Worm (Caenorhabditis elegans) whole organism, mixed stage, embryonic: ENCODE results near the gene sri-37.
"Not testable (repeated sequence)": the region's sequence is repeated elsewhere in the genome, so short reads cannot be mapped to it uniquely, and the experiment has no call there.

ENCODE experiments used
- M03D4.4 ChIP-seq: sonication (generic microtip); optimal IDR thresholded peaks from 2 replicates; lab custom pipeline; 2017; ENCODE audit warnings: mild to moderate bottlenecking, missing genetic modification characterization, missing compliant biosample characterization
- ceh-43 ChIP-seq: fragments of 200-800 bp; sonication (Bioruptor generic); optimal IDR thresholded peaks from 2 replicates; lab custom pipeline; 2018; ENCODE audit warnings: mild to moderate bottlenecking, missing genetic modification characterization, moderate library complexity, missing compliant biosample characterization
- ceh-83 ChIP-seq: fragments of 200-800 bp; sonication (Bioruptor generic); optimal IDR thresholded peaks from 2 replicates; lab custom pipeline; 2018; ENCODE audit warnings: mild to moderate bottlenecking, missing genetic modification characterization, missing compliant biosample characterization
- ces-1 ChIP-seq: fragments of 150-350 bp; optimal IDR thresholded peaks from 2 replicates; lab custom pipeline; 2014; ENCODE audit warnings: missing biosample characterization, missing genetic modification reagents, missing genetic modification characterization
- cnd-1 ChIP-seq: fragments of 200-800 bp; sonication (Bioruptor generic); optimal IDR thresholded peaks from 2 replicates; lab custom pipeline; 2018; ENCODE audit warnings: mild to moderate bottlenecking, missing genetic modification characterization, missing compliant biosample characterization
- drap-1 ChIP-seq: fragments of 200-800 bp; sonication (Bioruptor generic); optimal IDR thresholded peaks from 3 replicates; lab custom pipeline; 2018; ENCODE audit warnings: mild to moderate bottlenecking, missing genetic modification characterization, missing compliant biosample characterization
- elt-1 ChIP-seq: sonication (generic microtip); optimal IDR thresholded peaks from 2 replicates; lab custom pipeline; 2017; ENCODE audit warnings: missing genetic modification characterization, mild to moderate bottlenecking, missing compliant biosample characterization, antibody characterized with exemption, moderate library complexity, borderline replicate concordance; ENCODE audit not compliant: insufficient read depth
- elt-3 ChIP-seq: fragments of 150-350 bp; optimal IDR thresholded peaks from 2 replicates; lab custom pipeline; 2014; ENCODE audit warnings: missing biosample characterization, missing genetic modification characterization
- flh-1 ChIP-seq: fragments of 200-800 bp; sonication (Bioruptor generic); optimal IDR thresholded peaks from 2 replicates; lab custom pipeline; 2018; ENCODE audit warnings: mild to moderate bottlenecking, missing genetic modification characterization, moderate library complexity, missing compliant biosample characterization
- lin-13 ChIP-seq: fragments of 150-350 bp; optimal IDR thresholded peaks from 2 replicates; lab custom pipeline; 2014; ENCODE audit warnings: missing biosample characterization, missing genetic modification characterization
- lin-32 ChIP-seq: fragments of 200-800 bp; sonication (Bioruptor generic); optimal IDR thresholded peaks from 2 replicates; lab custom pipeline; 2018; ENCODE audit warnings: mild to moderate bottlenecking, missing genetic modification characterization, missing compliant biosample characterization
- lsy-2 ChIP-seq: fragments of 150-350 bp; optimal IDR thresholded peaks from 2 replicates; lab custom pipeline; 2014; ENCODE audit warnings: missing biosample characterization, missing genetic modification characterization
- mab-5 ChIP-seq: fragments of 150-350 bp; optimal IDR thresholded peaks from 2 replicates; lab custom pipeline; 2014; ENCODE audit warnings: missing biosample characterization, missing genetic modification characterization
- mep-1 ChIP-seq: fragments of 150-350 bp; optimal IDR thresholded peaks from 2 replicates; lab custom pipeline; 2017; ENCODE audit warnings: missing biosample characterization, missing genetic modification reagents, missing genetic modification characterization, inconsistent platforms
- mls-2 ChIP-seq: sonication (generic microtip); optimal IDR thresholded peaks from 2 replicates; lab custom pipeline; 2016; ENCODE audit warnings: mild to moderate bottlenecking, missing genetic modification characterization, moderate library complexity, missing compliant biosample characterization
- nhr-12 ChIP-seq: fragments of 150-350 bp; optimal IDR thresholded peaks from 2 replicates; lab custom pipeline; 2014; ENCODE audit warnings: missing biosample characterization, missing genetic modification characterization
- nhr-2 ChIP-seq: fragments of 150-350 bp; optimal IDR thresholded peaks from 2 replicates; lab custom pipeline; 2014; ENCODE audit warnings: missing biosample characterization, missing genetic modification characterization
- nhr-237 ChIP-seq: fragments of 150-350 bp; optimal IDR thresholded peaks from 2 replicates; lab custom pipeline; 2014; ENCODE audit warnings: missing biosample characterization, missing genetic modification characterization
- nhr-28 ChIP-seq: fragments of 150-350 bp; optimal IDR thresholded peaks from 2 replicates; lab custom pipeline; 2014; ENCODE audit warnings: missing biosample characterization, missing genetic modification characterization
- nhr-76 ChIP-seq: sonication (generic microtip); optimal IDR thresholded peaks from 2 replicates; lab custom pipeline; 2017; ENCODE audit warnings: missing biosample characterization, missing genetic modification characterization
- pha-4 ChIP-seq: fragments of 150-350 bp; optimal IDR thresholded peaks from 2 replicates; lab custom pipeline; 2018; ENCODE audit warnings: missing biosample characterization, missing genetic modification reagents, missing genetic modification characterization
- sem-2 ChIP-seq: fragments of 200-800 bp; sonication (Bioruptor generic); optimal IDR thresholded peaks from 2 replicates; lab custom pipeline; 2018; ENCODE audit warnings: mild to moderate bottlenecking, missing genetic modification characterization, missing compliant biosample characterization
- sptf-1 ChIP-seq: sonication (generic microtip); optimal IDR thresholded peaks from 2 replicates; lab custom pipeline; 2017; ENCODE audit warnings: mild to moderate bottlenecking, missing genetic modification characterization, moderate library complexity, missing compliant biosample characterization
- tbx-8 ChIP-seq: fragments of 200-800 bp; sonication (Bioruptor generic); optimal IDR thresholded peaks from 2 replicates; lab custom pipeline; 2018; ENCODE audit warnings: mild to moderate bottlenecking, missing genetic modification characterization, moderate library complexity, missing compliant biosample characterization
- unc-120 ChIP-seq: sonication (generic microtip); optimal IDR thresholded peaks from 2 replicates; lab custom pipeline; 2017; ENCODE audit warnings: missing genetic modification characterization, missing compliant biosample characterization; ENCODE audit not compliant: poor library complexity, severe bottlenecking
- unc-39 ChIP-seq: fragments of 150-350 bp; optimal IDR thresholded peaks from 2 replicates; lab custom pipeline; 2014; ENCODE audit warnings: missing biosample characterization, missing genetic modification characterization
- unc-62 ChIP-seq: fragments of 150-350 bp; optimal IDR thresholded peaks from 2 replicates; lab custom pipeline; 2014; ENCODE audit warnings: missing biosample characterization, missing genetic modification reagents, missing genetic modification characterization
- ztf-11 ChIP-seq: fragments of 150-350 bp; optimal IDR thresholded peaks from 2 replicates; lab custom pipeline; 2014; ENCODE audit warnings: missing biosample characterization, missing genetic modification characterization

Gene sri-37

ce11 chrII:2628401-2628800, 969 bp upstream of the sri-37 start:
- TF ChIP-seq nhr-76 (tag; lab: Kevin White, UChicago) = no peak
- TF ChIP-seq sem-2 (GFP tag; lab: Kevin White, UChicago) = no peak
- no peak for TF ChIP-seq drap-1 (GFP tag; lab: Kevin White, UChicago)
- no peak for TF ChIP-seq nhr-237 (tag; lab: Kevin White, UChicago)
- TF ChIP-seq elt-1 (tag; lab: Kevin White, UChicago) = no peak
- no peak for TF ChIP-seq cnd-1 (tag; lab: Kevin White, UChicago)
- TF ChIP-seq nhr-28 (tag; lab: Kevin White, UChicago) = no peak
- no peak for TF ChIP-seq lin-32
- TF ChIP-seq mls-2 (tag; lab: Kevin White, UChicago) = no peak
- TF ChIP-seq nhr-12 (tag; lab: Kevin White, UChicago) = no peak
- TF ChIP-seq mep-1 (tag; lab: Kevin White, UChicago) = no peak
- no peak for TF ChIP-seq tbx-8
- TF ChIP-seq elt-3 = no peak
- no peak for TF ChIP-seq ces-1 (GFP tag; lab: Kevin White, UChicago)
- TF ChIP-seq ceh-43 (GFP tag; lab: Kevin White, UChicago) = no peak

ce11 chrII:2631169-2631568, 1.8 kb downstream of the sri-37 start, which contains the start of gene D2062.1:
Gene D2062.1 (plus strand): TSS chrII:2631469.
- TF ChIP-seq nhr-2 (tag; lab: Kevin White, UChicago) = no peak
- no peak for TF ChIP-seq flh-1
- no peak for TF ChIP-seq pha-4
- no peak for TF ChIP-seq lin-13 (tag; lab: Kevin White, UChicago)
- TF ChIP-seq nhr-12 (tag; lab: Kevin White, UChicago) = no peak
- no peak for TF ChIP-seq ztf-11 (tag; lab: Kevin White, UChicago)

- TF ChIP-seq mab-5 (tag; lab: Kevin White, UChicago) (no peak), elt-3 (no peak), unc-39 (tag; lab: Kevin White, UChicago) (no peak), unc-62 (GFP tag; lab: Kevin White, UChicago) (no peak), drap-1 (GFP tag; lab: Kevin White, UChicago) (no peak), flh-1 (no peak), ztf-11 (tag; lab: Kevin White, UChicago) (no peak), ceh-83 (GFP tag; lab: Kevin White, UChicago) (no peak)
Measured at ce11 chrII:2637359-2637758, 8.0 kb downstream of the sri-37 start, which contains the start of gene F22E5.21. Gene F22E5.21 (minus strand): TSS chrII:2637459.

- TF ChIP-seq mep-1 (tag; lab: Kevin White, UChicago) (no peak), nhr-76 (tag; lab: Kevin White, UChicago) (no peak), pha-4 (no peak), elt-1 (tag; lab: Kevin White, UChicago) (no peak), lsy-2 (tag; lab: Kevin White, UChicago) (no peak), nhr-237 (tag; lab: Kevin White, UChicago) (no peak), unc-120 (tag; lab: Kevin White, UChicago) (no peak), mls-2 (tag; lab: Kevin White, UChicago) (no peak), flh-1 (no peak), cnd-1 (tag; lab: Kevin White, UChicago) (no peak), tbx-8 (no peak), M03D4.4 (tag; lab: Kevin White, UChicago) (no peak), drap-1 (GFP tag; lab: Kevin White, UChicago) (no peak), ces-1 (GFP tag; lab: Kevin White, UChicago) (no peak), nhr-28 (tag; lab: Kevin White, UChicago) (no peak), sptf-1 (tag; lab: Kevin White, UChicago) (no peak)
Measured at ce11 chrII:2638062-2638461, 8.7 kb downstream of the sri-37 start, which contains the start of gene F22E5.9. Gene F22E5.9 (plus strand): TSS chrII:2638388.

- not testable (repeated sequence) for TF ChIP-seq ces-1 (GFP tag; lab: Kevin White, UChicago); nhr-12 (tag; lab: Kevin White, UChicago); nhr-237 (tag; lab: Kevin White, UChicago)
Measured at ce11 chrII:2639401-2640088, 10.2 kb downstream of the sri-37 start, which contains the start of gene F22E5.8. Gene F22E5.8 (plus strand): TSS chrII:2640038.
